Worm (Caenorhabditis elegans) whole organism, late embryonic: ENCODE results near the gene Y38H6C.9.

ENCODE experiments used
- C38D4.7 ChIP-seq: fragments of 200-800 bp; sonication (Bioruptor generic); optimal IDR thresholded peaks from 2 replicates; lab custom pipeline; 2018; ENCODE audit warnings: mild to moderate bottlenecking, missing genetic modification characterization, moderate library complexity, missing compliant biosample characterization
- ceh-19 ChIP-seq: fragments of 200-800 bp; sonication (Bioruptor generic); optimal IDR thresholded peaks from 2 replicates; lab custom pipeline; 2018; ENCODE audit warnings: mild to moderate bottlenecking, missing genetic modification characterization, missing compliant biosample characterization
- ceh-2 ChIP-seq: sonication (generic microtip); optimal IDR thresholded peaks from 2 replicates; lab custom pipeline; 2016; ENCODE audit warnings: missing genotype, missing genetic modification characterization, missing compliant biosample characterization
- ceh-22 ChIP-seq: sonication (generic microtip); optimal IDR thresholded peaks from 2 replicates; lab custom pipeline; 2017; ENCODE audit warnings: missing biosample characterization, missing genetic modification characterization
- ceh-48 ChIP-seq: sonication (generic microtip); optimal IDR thresholded peaks from 2 replicates; lab custom pipeline; 2016; ENCODE audit warnings: missing genetic modification characterization, inconsistent platforms, missing compliant biosample characterization
- che-1 ChIP-seq: sonication (generic microtip); optimal IDR thresholded peaks from 2 replicates; lab custom pipeline; 2016; ENCODE audit warnings: mild to moderate bottlenecking, missing genetic modification characterization, missing compliant biosample characterization
- dve-1 ChIP-seq: sonication (generic microtip); optimal IDR thresholded peaks from 2 replicates; lab custom pipeline; 2017; ENCODE audit warnings: antibody characterized with exemption, mild to moderate bottlenecking, missing genetic modification characterization, missing compliant biosample characterization
- ets-4 ChIP-seq: sonication (generic microtip); optimal IDR thresholded peaks from 2 replicates; lab custom pipeline; 2016; ENCODE audit warnings: missing genetic modification characterization, missing compliant biosample characterization
- fax-1 ChIP-seq: sonication (generic microtip); optimal IDR thresholded peaks from 2 replicates; lab custom pipeline; 2016; ENCODE audit warnings: missing genotype, missing genetic modification characterization, missing compliant biosample characterization
- gmeb-2 ChIP-seq: sonication (generic microtip); optimal IDR thresholded peaks from 2 replicates; lab custom pipeline; 2016; ENCODE audit warnings: missing genetic modification characterization, inconsistent platforms, missing compliant biosample characterization
- hlh-6 ChIP-seq: sonication (generic microtip); optimal IDR thresholded peaks from 2 replicates; lab custom pipeline; 2016; ENCODE audit warnings: missing genotype, missing genetic modification characterization, missing compliant biosample characterization
- lin-11 ChIP-seq: fragments of 200-800 bp; sonication (Bioruptor generic); optimal IDR thresholded peaks from 2 replicates; lab custom pipeline; 2018; ENCODE audit warnings: mild to moderate bottlenecking, missing genetic modification characterization, missing compliant biosample characterization
- nfya-1 ChIP-seq: sonication (generic microtip); optimal IDR thresholded peaks from 2 replicates; lab custom pipeline; 2017; ENCODE audit warnings: missing genetic modification characterization, mild to moderate bottlenecking, missing compliant biosample characterization, antibody characterized with exemption, moderate library complexity
- odd-2 ChIP-seq: sonication (generic microtip); optimal IDR thresholded peaks from 2 replicates; lab custom pipeline; 2017; ENCODE audit warnings: antibody characterized with exemption, mild to moderate bottlenecking, missing genetic modification characterization, missing compliant biosample characterization
- pag-3 ChIP-seq: sonication (generic microtip); optimal IDR thresholded peaks from 2 replicates; lab custom pipeline; 2016; ENCODE audit warnings: missing compliant biosample characterization, missing genetic modification characterization, borderline replicate concordance
- pros-1 ChIP-seq: fragments of 150-350 bp; optimal IDR thresholded peaks from 2 replicates; lab custom pipeline; 2014; ENCODE audit warnings: missing biosample characterization, missing genetic modification reagents, missing genetic modification characterization
- rnt-1 ChIP-seq: sonication (generic microtip); optimal IDR thresholded peaks from 2 replicates; lab custom pipeline; 2016; ENCODE audit warnings: missing genetic modification characterization, missing compliant biosample characterization
- unc-3 ChIP-seq, 2 experiments: fragments of 200-800 bp in 1 of 2; sonication (Bioruptor generic) in 1 of 2; sonication (generic microtip) in 1 of 2; conservative IDR thresholded peaks in 1 of 2; optimal IDR thresholded peaks in 1 of 2; 2 replicates each; pipeline versions ENCODE4 v1.3.6 to Lab custom; 2016 to 2022; ENCODE audit warnings: missing compliant biosample characterization in 2 of 2, missing genetic modification characterization in 2 of 2, missing genetic modification reagents in 1 of 2
- unc-55 ChIP-seq: sonication (generic microtip); optimal IDR thresholded peaks from 2 replicates; lab custom pipeline; 2017; ENCODE audit warnings: missing biosample characterization, missing genetic modification reagents, missing genetic modification characterization

Y38H6C.9 gene

DNA sequence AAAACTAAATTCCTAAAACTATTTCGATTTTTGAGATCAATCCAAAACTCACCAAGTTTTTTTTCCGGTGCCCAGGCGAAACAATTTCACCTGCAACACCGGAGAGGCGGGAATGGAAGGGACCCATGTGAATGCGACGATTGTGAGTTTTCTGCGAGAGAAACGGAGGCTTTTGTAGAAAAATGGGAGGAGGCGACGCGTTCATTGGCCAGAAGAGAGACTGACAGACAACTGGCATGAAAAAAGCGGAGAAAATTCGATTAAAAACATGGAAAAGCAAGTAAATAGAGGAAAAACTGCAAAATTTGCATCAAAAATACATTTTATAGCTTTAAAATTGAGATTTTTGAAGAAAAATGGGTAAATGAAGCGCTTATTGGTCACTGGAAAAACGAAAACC, 46.2 kb downstream of the Y38H6C.9 start, which contains the start of gene B0250.7:
B0250.7 (minus strand) TSS at position 232 of the 400 bp plus-strand sequence.
- TF ChIP-seq ceh-19 (GFP tag; lab: Kevin White, UChicago), result no peak
- TF ChIP-seq nfya-1, result peak; percentile 82
- TF ChIP-seq rnt-1 (tag; lab: Kevin White, UChicago), result no peak

DNA sequence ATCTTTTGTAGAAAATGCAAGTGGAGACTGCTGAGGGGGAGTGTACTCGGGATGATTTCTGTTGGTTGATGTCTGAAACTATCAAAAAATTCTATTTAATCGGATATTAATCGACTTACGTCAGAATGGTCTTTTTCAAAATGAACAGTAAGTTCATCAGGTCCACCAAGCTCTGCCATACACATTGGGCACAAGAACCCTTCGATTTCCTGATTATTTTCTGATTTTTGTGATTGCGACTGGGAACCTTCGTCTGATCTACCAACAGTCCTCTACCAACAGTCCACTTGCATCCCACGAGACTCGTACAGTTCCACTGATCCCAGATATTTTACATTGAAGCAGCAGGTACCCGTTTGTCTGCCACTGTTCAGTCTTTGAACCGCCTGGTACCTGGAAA, 47.0 kb downstream of the Y38H6C.9 start:
- no peak for TF ChIP-seq pros-1 (tag; lab: Kevin White, UChicago)
- no peak for TF ChIP-seq unc-3 (GFP tag; conservative IDR thresholded peaks at IDR 0.05; lab: Robert Waterston, UW)
- TF ChIP-seq unc-3 (tag; optimal IDR thresholded peaks at IDR 0.05; lab: Kevin White, UChicago), result no peak
- no peak for TF ChIP-seq ets-4 (tag; lab: Kevin White, UChicago)
- no peak for TF ChIP-seq rnt-1 (tag; lab: Kevin White, UChicago)
- TF ChIP-seq, all 69 proteins: peak for 0

DNA sequence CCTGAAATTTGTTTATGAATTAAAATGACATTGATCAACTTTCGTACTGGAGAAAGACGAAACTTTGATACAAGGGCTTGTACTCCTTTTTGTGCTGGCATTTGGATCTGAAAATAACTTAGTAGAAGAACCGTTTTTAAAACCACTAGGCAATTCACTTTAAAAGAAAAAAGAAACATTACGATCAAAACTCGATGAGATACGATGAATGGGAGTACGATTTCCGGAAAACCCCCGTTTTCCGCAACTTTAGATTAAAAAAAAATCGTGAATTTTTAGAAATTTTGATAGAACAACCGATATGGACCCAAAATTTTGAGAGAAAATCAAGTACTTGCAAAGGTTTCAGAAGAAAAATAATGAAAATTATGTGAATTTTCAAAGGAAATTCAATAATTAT, 51.7 kb downstream of the Y38H6C.9 start, which contains the start of gene B0250.8:
B0250.8 (minus strand) TSS at position 101 of the 400 bp plus-strand sequence.
- TF ChIP-seq odd-2, result no peak
- no peak for TF ChIP-seq ceh-48 (tag; lab: Kevin White, UChicago)
- TF ChIP-seq hlh-6 (tag; lab: Kevin White, UChicago), result no peak
- no peak for TF ChIP-seq gmeb-2
- TF ChIP-seq ceh-2 (tag; lab: Kevin White, UChicago), result no peak
- TF ChIP-seq nfya-1, result no peak
- TF ChIP-seq ceh-22 (tag; lab: Kevin White, UChicago), result no peak
- no peak for TF ChIP-seq pag-3 (tag; lab: Kevin White, UChicago)
- TF ChIP-seq C38D4.7 (GFP tag; lab: Kevin White, UChicago), result no peak
- TF ChIP-seq fax-1 (tag; lab: Kevin White, UChicago), result no peak
- TF ChIP-seq dve-1 (tag; lab: Kevin White, UChicago), result no peak
- TF ChIP-seq che-1, result no peak
- no peak for TF ChIP-seq unc-55
- TF ChIP-seq lin-11 (tag; lab: Kevin White, UChicago), result no peak
